Worm (Caenorhabditis elegans) whole organism, L4 larva: ENCODE results near the gene wdr-20.

ENCODE experiments used
- T26A8.4 ChIP-seq: fragments of 200-800 bp; sonication (Bioruptor generic); IDR thresholded peaks from 2 replicates; pipeline ENCODE4 v1.3.6; 2022; ENCODE audit warnings: missing genetic modification characterization, missing compliant biosample characterization
- lir-3 ChIP-seq: sonication (generic microtip); optimal IDR thresholded peaks from 2 replicates; lab custom pipeline; 2016; ENCODE audit warnings: mild to moderate bottlenecking, missing genetic modification characterization, missing compliant biosample characterization
- nhr-237 ChIP-seq: sonication (generic microtip); optimal IDR thresholded peaks from 2 replicates; lab custom pipeline; 2017; ENCODE audit warnings: missing biosample characterization, missing genetic modification characterization

DNA sequence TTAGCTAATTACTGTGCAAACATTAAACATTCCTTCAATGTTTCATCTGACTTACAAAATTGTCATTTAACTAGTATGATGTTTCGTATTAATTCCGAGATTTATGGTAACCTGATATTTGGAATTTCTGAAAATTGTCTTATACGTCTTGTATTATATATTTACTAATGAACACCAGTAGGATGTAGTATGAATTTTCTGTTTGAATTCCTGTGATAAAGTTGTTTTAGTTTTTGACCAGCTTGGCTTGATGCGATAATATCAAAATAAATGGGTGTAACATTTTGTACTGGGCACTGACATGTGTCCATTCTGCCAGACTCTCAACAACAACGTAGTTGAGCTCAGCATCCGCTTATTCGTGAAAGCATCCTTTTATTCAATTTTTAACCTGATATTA, 49.1 kb downstream of the wdr-20 start, which contains the start of gene R04B5.6:
- TF ChIP-seq T26A8.4 (GFP tag; lab: Robert Waterston, UW) (no peak), lir-3 (tag; lab: Kevin White, UChicago) (no peak), nhr-237 (tag; lab: Kevin White, UChicago) (no peak)
